Fruit fly (Drosophila melanogaster) whole organism, prepupa: ENCODE data around the gene Nf-YA.

Experiments
- Blimp-1 ChIP-seq: fragments of 200-800 bp; sonication (Bioruptor generic); optimal IDR thresholded peaks from 3 replicates; lab custom pipeline; 2017; ENCODE audit warnings: missing biosample characterization, missing genetic modification characterization, mild to moderate bottlenecking, moderate library complexity, missing genetic modification reagents
- CG10631 ChIP-seq: fragments of 200-800 bp; sonication (Bioruptor generic); optimal IDR thresholded peaks from 2 replicates; lab custom pipeline; 2016; ENCODE audit warnings: missing biosample characterization, missing genetic modification characterization
- CG10669 ChIP-seq: fragments of 200-800 bp; sonication (Bioruptor generic); optimal IDR thresholded peaks from 3 replicates; lab custom pipeline; 2018; ENCODE audit warnings: missing biosample characterization, mild to moderate bottlenecking, missing genetic modification characterization, moderate library complexity
- CG11294 ChIP-seq: fragments of 200-800 bp; sonication (Bioruptor generic); IDR thresholded peaks from 2 replicates; pipeline ENCODE4 v1.3.6; 2022; ENCODE audit warnings: missing biosample characterization, missing genetic modification characterization
- CG16779 ChIP-seq: fragments of 200-800 bp; sonication (Bioruptor generic); optimal IDR thresholded peaks from 3 replicates; lab custom pipeline; 2017; ENCODE audit warnings: missing biosample characterization, mild to moderate bottlenecking, missing genetic modification characterization
- CG3032 ChIP-seq: fragments of 200-800 bp; optimal IDR thresholded peaks from 2 replicates; lab custom pipeline; 2019; ENCODE audit warnings: missing biosample characterization, mild to moderate bottlenecking, missing genetic modification characterization, moderate library complexity
- CG32006 ChIP-seq: fragments of 200-800 bp; sonication (Bioruptor generic); optimal IDR thresholded peaks from 3 replicates; lab custom pipeline; 2017; ENCODE audit warnings: missing biosample characterization, mild to moderate bottlenecking, missing genetic modification characterization
- CG34406 ChIP-seq: fragments of 200-800 bp; sonication (Bioruptor generic); optimal IDR thresholded peaks from 3 replicates; lab custom pipeline; 2016; ENCODE audit warnings: missing biosample characterization, missing genetic modification characterization
- CG4318 ChIP-seq: fragments of 200-800 bp; sonication (Bioruptor generic); optimal IDR thresholded peaks from 3 replicates; lab custom pipeline; 2017; ENCODE audit warnings: missing biosample characterization, mild to moderate bottlenecking, missing genetic modification characterization
- CG6163 ChIP-seq: fragments of 200-800 bp; sonication (Bioruptor generic); IDR thresholded peaks from 3 replicates; pipeline ENCODE4 v1.3.6; 2022; ENCODE audit warnings: missing biosample characterization, missing genetic modification characterization
- CG6276 ChIP-seq: fragments of 200-800 bp; sonication (Bioruptor generic); optimal IDR thresholded peaks from 2 replicates; lab custom pipeline; 2017; ENCODE audit warnings: missing biosample characterization, mild to moderate bottlenecking, missing genetic modification characterization
- CG6792 ChIP-seq: fragments of 200-800 bp; sonication (Bioruptor generic); optimal IDR thresholded peaks from 3 replicates; lab custom pipeline; 2016; ENCODE audit warnings: missing biosample characterization, missing genetic modification characterization
- CG6808 ChIP-seq: fragments of 200-800 bp; sonication (Bioruptor generic); optimal IDR thresholded peaks from 3 replicates; lab custom pipeline; 2017; ENCODE audit warnings: missing biosample characterization, missing genetic modification characterization, mild to moderate bottlenecking, moderate library complexity, missing genetic modification reagents
- CG7368 ChIP-seq: fragments of 200-800 bp; sonication (Bioruptor generic); optimal IDR thresholded peaks from 3 replicates; lab custom pipeline; 2016; ENCODE audit warnings: missing biosample characterization, missing genetic modification characterization
- CG8119 ChIP-seq: fragments of 200-800 bp; sonication (Bioruptor generic); IDR thresholded peaks from 3 replicates; pipeline ENCODE4 v1.3.6; 2022; ENCODE audit warnings: missing biosample characterization, missing genetic modification characterization
- CG8319 ChIP-seq: fragments of 200-800 bp; sonication (Bioruptor generic); optimal IDR thresholded peaks from 3 replicates; lab custom pipeline; 2016; ENCODE audit warnings: missing biosample characterization, missing genetic modification characterization
- CG8632 ChIP-seq: fragments of 200-800 bp; sonication (Bioruptor generic); optimal IDR thresholded peaks from 3 replicates; lab custom pipeline; 2016; ENCODE audit warnings: missing biosample characterization, missing genetic modification characterization
- CG9139 ChIP-seq: fragments of 200-800 bp; sonication (Bioruptor generic); optimal IDR thresholded peaks from 3 replicates; lab custom pipeline; 2017; ENCODE audit warnings: missing biosample characterization, mild to moderate bottlenecking, missing genetic modification characterization
- Eip75B ChIP-seq: fragments of 200-800 bp; sonication (Bioruptor generic); optimal IDR thresholded peaks from 3 replicates; lab custom pipeline; 2016; ENCODE audit warnings: missing biosample characterization, missing genetic modification characterization
- Eip78C ChIP-seq: fragments of 200-800 bp; sonication (Bioruptor generic); peaks from one replicate; lab custom pipeline; 2016; ENCODE audit warnings: missing biosample characterization, missing genetic modification characterization
- Gug ChIP-seq: fragments of 200-800 bp; sonication (Bioruptor generic); IDR thresholded peaks from 2 replicates; pipeline ENCODE4 v1.3.6; 2022; ENCODE audit warnings: missing biosample characterization, missing genetic modification characterization
- Hr38 ChIP-seq: sonication (Bioruptor generic); optimal IDR thresholded peaks from 2 replicates; lab custom pipeline; 2016; ENCODE audit warnings: missing biosample characterization, missing genetic modification characterization
- Hr39 ChIP-seq: fragments of 200-800 bp; sonication (Bioruptor generic); optimal IDR thresholded peaks from 2 replicates; lab custom pipeline; 2016; ENCODE audit warnings: missing biosample characterization, missing genetic modification characterization
- Hr4 ChIP-seq: fragments of 200-800 bp; sonication (Bioruptor generic); optimal IDR thresholded peaks from 3 replicates; lab custom pipeline; 2016; ENCODE audit warnings: missing biosample characterization, missing genetic modification characterization
- Lpt ChIP-seq: fragments of 200-800 bp; sonication (Bioruptor generic); optimal IDR thresholded peaks from 3 replicates; lab custom pipeline; 2016; ENCODE audit warnings: missing biosample characterization, missing genetic modification characterization
- OdsH ChIP-seq: fragments of 200-800 bp; sonication (Bioruptor generic); optimal IDR thresholded peaks from 3 replicates; lab custom pipeline; 2016; ENCODE audit warnings: missing biosample characterization, missing genetic modification characterization
- Smox ChIP-seq: fragments of 200-800 bp; sonication (Bioruptor generic); optimal IDR thresholded peaks from 3 replicates; lab custom pipeline; 2016; ENCODE audit warnings: missing biosample characterization, missing genetic modification characterization
- Sox102F ChIP-seq: fragments of 200-800 bp; sonication (Bioruptor generic); optimal IDR thresholded peaks from 2 replicates; lab custom pipeline; 2016; ENCODE audit warnings: missing biosample characterization, mild to moderate bottlenecking, missing genetic modification characterization
- Sox14 ChIP-seq: fragments of 200-800 bp; sonication (Bioruptor generic); optimal IDR thresholded peaks from 3 replicates; lab custom pipeline; 2016; ENCODE audit warnings: missing biosample characterization, missing genetic modification characterization
- Sox15 ChIP-seq: fragments of 200-800 bp; sonication (Bioruptor generic); optimal IDR thresholded peaks from 3 replicates; lab custom pipeline; 2016; ENCODE audit warnings: missing biosample characterization, missing genetic modification characterization
- achi ChIP-seq: fragments of 200-800 bp; sonication (Bioruptor generic); optimal IDR thresholded peaks from 3 replicates; lab custom pipeline; 2016; ENCODE audit warnings: missing biosample characterization, missing genetic modification characterization
- acj6 ChIP-seq: fragments of 200-800 bp; sonication (Bioruptor generic); optimal IDR thresholded peaks from 3 replicates; lab custom pipeline; 2016; ENCODE audit warnings: missing biosample characterization, missing genetic modification characterization
- cyc ChIP-seq: fragments of 200-800 bp; sonication (Bioruptor generic); optimal IDR thresholded peaks from 3 replicates; lab custom pipeline; 2016; ENCODE audit warnings: missing biosample characterization, missing genetic modification characterization
- dac ChIP-seq: fragments of 200-800 bp; sonication (Bioruptor generic); optimal IDR thresholded peaks from 2 replicates; lab custom pipeline; 2017; ENCODE audit warnings: missing biosample characterization, mild to moderate bottlenecking, missing genetic modification characterization
- dsx ChIP-seq: fragments of 200-800 bp; optimal IDR thresholded peaks from 3 replicates; lab custom pipeline; 2019; ENCODE audit warnings: missing biosample characterization, mild to moderate bottlenecking, missing genetic modification characterization, moderate library complexity; ENCODE audit not compliant: poor library complexity, severe bottlenecking
- eg ChIP-seq: fragments of 200-800 bp; sonication (Bioruptor generic); IDR thresholded peaks from 3 replicates; pipeline ENCODE4 v1.3.6; 2022; ENCODE audit warnings: missing biosample characterization, missing genetic modification characterization
- esn ChIP-seq: fragments of 200-800 bp; sonication (Bioruptor generic); optimal IDR thresholded peaks from 2 replicates; lab custom pipeline; 2016; ENCODE audit warnings: missing biosample characterization, mild to moderate bottlenecking, missing genetic modification characterization, moderate library complexity
- fd59A ChIP-seq: fragments of 200-800 bp; sonication (Bioruptor generic); optimal IDR thresholded peaks from 2 replicates; lab custom pipeline; 2017; ENCODE audit warnings: missing biosample characterization, mild to moderate bottlenecking, missing genetic modification characterization, missing genetic modification reagents
- fd85E ChIP-seq: fragments of 200-800 bp; sonication (Bioruptor generic); optimal IDR thresholded peaks from 3 replicates; lab custom pipeline; 2016; ENCODE audit warnings: missing biosample characterization, missing genetic modification characterization
- lz ChIP-seq: fragments of 200-800 bp; sonication (Bioruptor generic); optimal IDR thresholded peaks from 3 replicates; lab custom pipeline; 2016; ENCODE audit warnings: missing biosample characterization, missing genetic modification characterization
- pdm3 ChIP-seq: fragments of 200-800 bp; sonication (Bioruptor generic); optimal IDR thresholded peaks from 3 replicates; lab custom pipeline; 2016; ENCODE audit warnings: missing biosample characterization, missing genetic modification characterization
- salr ChIP-seq, 2 experiments: fragments of 200-800 bp; sonication (Bioruptor generic); optimal IDR thresholded peaks; 3 replicates each; lab custom pipeline; 2016 to 2018; ENCODE audit warnings: missing biosample characterization in 2 of 2, missing genetic modification characterization in 2 of 2, mild to moderate bottlenecking in 1 of 2
- ss ChIP-seq, 2 experiments: fragments of 200-800 bp; sonication (Bioruptor generic); optimal IDR thresholded peaks; 2 replicates in 1 of 2; 3 replicates in 1 of 2; lab custom pipeline; 2017 to 2018; ENCODE audit warnings: mild to moderate bottlenecking in 2 of 2, missing biosample characterization in 2 of 2, missing genetic modification characterization in 2 of 2, moderate library complexity in 1 of 2
- topi ChIP-seq: fragments of 200-800 bp; sonication (Bioruptor generic); optimal IDR thresholded peaks from 3 replicates; lab custom pipeline; 2016; ENCODE audit warnings: missing biosample characterization, missing genetic modification characterization
- vri ChIP-seq: fragments of 200-800 bp; sonication (Bioruptor generic); optimal IDR thresholded peaks from 3 replicates; lab custom pipeline; 2016; ENCODE audit warnings: missing biosample characterization, mild to moderate bottlenecking, missing genetic modification characterization

The Nf-YA gene

dm6 chr3L:9429665-9430607 is 12.1 kb downstream of the Nf-YA start, which contains the start of the genes RpS17 and MTF-1 (continued):
- TF ChIP-seq Sox14 (GFP tag; lab: Kevin White, UChicago) (peak; percentile 24), Hr39 (peak; percentile 51), lz (peak; percentile 65), Smox (peak; percentile 54), cyc (GFP tag; lab: Kevin White, UChicago) (peak; percentile 40), Sox15 (GFP tag; lab: Kevin White, UChicago) (no peak), Blimp-1 (GFP tag; lab: Kevin White, UChicago) (peak; percentile 15), ss (GFP tag; optimal IDR thresholded peaks at IDR 0.05; lab: Kevin White, UChicago) (peak; percentile 53 to 57), Gug (GFP tag; lab: Robert Waterston, UW) (no peak), CG6163 (peak; percentile 27; the same call in 2 of the 3 replicates)

dm6 chr3L:9426656-9427294 is 15.3 kb downstream of the Nf-YA start, which contains the start of the genes Atat and Shc:
Atat (minus strand) TSS chr3L:9426758.
Shc (plus strand) TSS chr3L:9427010.
- peak; percentile 94 for TF ChIP-seq CG8119
- peak; percentile 97 for TF ChIP-seq Sox102F (GFP tag; lab: Kevin White, UChicago)
- peak; percentile 99 for TF ChIP-seq CG10631
- TF ChIP-seq Hr4 (GFP tag; lab: Kevin White, UChicago): peak; percentile 99
- TF ChIP-seq fd59A (GFP tag; lab: Kevin White, UChicago): peak; percentile 98
- peak; percentile 99 for TF ChIP-seq Gug (GFP tag; lab: Robert Waterston, UW)
- peak; percentile 99 for TF ChIP-seq CG4318 (GFP tag; lab: Kevin White, UChicago)
- TF ChIP-seq vri (GFP tag; lab: Kevin White, UChicago): peak; percentile 97
- TF ChIP-seq CG6276: peak; percentile 90
- TF ChIP-seq CG8632 (GFP tag; lab: Kevin White, UChicago): peak; percentile 98
- peak; percentile 99 for TF ChIP-seq OdsH (GFP tag; lab: Kevin White, UChicago)
- peak; percentile 95 for TF ChIP-seq fd85E (GFP tag; lab: Kevin White, UChicago)
- TF ChIP-seq topi (GFP tag; lab: Kevin White, UChicago): peak; percentile 99
- peak; percentile 99 for TF ChIP-seq Smox
- TF ChIP-seq pdm3 (GFP tag; lab: Kevin White, UChicago): peak; percentile 99
- TF ChIP-seq CG8319 (GFP tag; lab: Kevin White, UChicago): peak; percentile 99
- peak; percentile 99 for TF ChIP-seq eg (GFP tag; lab: Robert Waterston, UW)
- peak; percentile 100 for TF ChIP-seq Hr39
- TF ChIP-seq CG11294 (GFP tag; lab: Robert Waterston, UW): peak; percentile 99
- TF ChIP-seq lz: peak; percentile 99
- peak; percentile 99 for TF ChIP-seq cyc (GFP tag; lab: Kevin White, UChicago)
- peak; percentile 99 for TF ChIP-seq CG6163
- peak; percentile 99 for TF ChIP-seq Eip78C (GFP tag; lab: Kevin White, UChicago)
- TF ChIP-seq CG3032 (tag; lab: Kevin White, UChicago): peak; percentile 99
- peak; percentile 94 for TF ChIP-seq CG16779
- TF ChIP-seq CG7368 (GFP tag; lab: Kevin White, UChicago): peak; percentile 98
- peak; percentile 97 for TF ChIP-seq Lpt
- peak; percentile 97 for TF ChIP-seq achi (GFP tag; lab: Kevin White, UChicago)
- peak; percentile 98 for TF ChIP-seq dac (GFP tag; lab: Kevin White, UChicago)
- peak; percentile 98 for TF ChIP-seq CG6792
- TF ChIP-seq Eip75B (GFP tag; lab: Kevin White, UChicago): peak; percentile 98
- TF ChIP-seq acj6 (GFP tag; lab: Kevin White, UChicago): peak; percentile 99
- TF ChIP-seq CG34406: peak; percentile 98
- peak; percentile 84 for TF ChIP-seq CG9139 (GFP tag; lab: Kevin White, UChicago)
- peak; percentile 96 for TF ChIP-seq Hr38 (GFP tag; lab: Kevin White, UChicago)
- peak; percentile 96 for TF ChIP-seq CG10669 (GFP tag; lab: Kevin White, UChicago)
- peak; percentile 93 for TF ChIP-seq CG6808
- TF ChIP-seq ss (GFP tag; optimal IDR thresholded peaks at IDR 0.05; lab: Kevin White, UChicago): peak; percentile 83 to 96
- peak; percentile 96 to 99 for TF ChIP-seq salr (GFP tag; optimal IDR thresholded peaks at IDR 0.05; lab: Kevin White, UChicago)
- peak; percentile 100 for TF ChIP-seq Sox15 (GFP tag; lab: Kevin White, UChicago)
- peak; percentile 93 for TF ChIP-seq dsx (GFP tag; lab: Kevin White, UChicago)
- TF ChIP-seq CG32006 (GFP tag; lab: Kevin White, UChicago): peak; percentile 99
- peak; percentile 99 for TF ChIP-seq esn (GFP tag; lab: Kevin White, UChicago)
